Worm (Caenorhabditis elegans) whole organism, late embryonic: Measurements from ENCODE around the gene C23H3.9.
A peak's percentile ranks its signal among the peaks of the same experiment; 100 is the strongest.

Experiments
- C08G9.2 ChIP-seq: sonication (generic microtip); optimal IDR thresholded peaks from 2 replicates; lab custom pipeline; 2016; ENCODE audit warnings: mild to moderate bottlenecking, missing genetic modification characterization, moderate library complexity, missing compliant biosample characterization
- C38D4.7 ChIP-seq: fragments of 200-800 bp; sonication (Bioruptor generic); optimal IDR thresholded peaks from 2 replicates; lab custom pipeline; 2018; ENCODE audit warnings: mild to moderate bottlenecking, missing genetic modification characterization, moderate library complexity, missing compliant biosample characterization
- T23F11.4 ChIP-seq: fragments of 200-800 bp; sonication (Bioruptor generic); optimal IDR thresholded peaks from 2 replicates; lab custom pipeline; 2018; ENCODE audit warnings: mild to moderate bottlenecking, missing genetic modification characterization, missing compliant biosample characterization
- ahr-1 ChIP-seq: sonication (generic microtip); optimal IDR thresholded peaks from 2 replicates; lab custom pipeline; 2016; ENCODE audit warnings: missing genetic modification characterization, missing compliant biosample characterization
- ceh-14 ChIP-seq: sonication (generic microtip); optimal IDR thresholded peaks from 2 replicates; lab custom pipeline; 2016; ENCODE audit warnings: missing genotype, missing genetic modification characterization, missing compliant biosample characterization
- ceh-2 ChIP-seq: sonication (generic microtip); optimal IDR thresholded peaks from 2 replicates; lab custom pipeline; 2016; ENCODE audit warnings: missing genotype, missing genetic modification characterization, missing compliant biosample characterization
- ceh-22 ChIP-seq: sonication (generic microtip); optimal IDR thresholded peaks from 2 replicates; lab custom pipeline; 2017; ENCODE audit warnings: missing biosample characterization, missing genetic modification characterization
- ceh-45 ChIP-seq: fragments of 200-800 bp; sonication (Bioruptor generic); IDR thresholded peaks from 2 replicates; pipeline ENCODE4 v1.3.6; 2022; ENCODE audit warnings: missing genetic modification reagents, missing genetic modification characterization, missing compliant biosample characterization
- elt-2 ChIP-seq: sonication (generic microtip); optimal IDR thresholded peaks from 2 replicates; lab custom pipeline; 2016; ENCODE audit warnings: missing genetic modification reagents, missing genetic modification characterization, missing compliant biosample characterization
- ets-4 ChIP-seq: sonication (generic microtip); optimal IDR thresholded peaks from 2 replicates; lab custom pipeline; 2016; ENCODE audit warnings: missing genetic modification characterization, missing compliant biosample characterization
- fax-1 ChIP-seq: sonication (generic microtip); optimal IDR thresholded peaks from 2 replicates; lab custom pipeline; 2016; ENCODE audit warnings: missing genotype, missing genetic modification characterization, missing compliant biosample characterization
- fkh-10 ChIP-seq: fragments of 150-350 bp; optimal IDR thresholded peaks from 2 replicates; lab custom pipeline; 2014; ENCODE audit warnings: missing biosample characterization, missing genetic modification reagents, missing genetic modification characterization
- fkh-6 ChIP-seq: sonication (generic microtip); optimal IDR thresholded peaks from 2 replicates; lab custom pipeline; 2016; ENCODE audit warnings: missing genetic modification characterization, missing compliant biosample characterization
- gmeb-2 ChIP-seq: sonication (generic microtip); optimal IDR thresholded peaks from 2 replicates; lab custom pipeline; 2016; ENCODE audit warnings: missing genetic modification characterization, inconsistent platforms, missing compliant biosample characterization
- hlh-13 ChIP-seq: fragments of 200-800 bp; sonication (Bioruptor generic); optimal IDR thresholded peaks from 2 replicates; lab custom pipeline; 2018; ENCODE audit warnings: mild to moderate bottlenecking, missing genetic modification characterization, missing compliant biosample characterization
- hlh-15 ChIP-seq: sonication (generic microtip); optimal IDR thresholded peaks from 2 replicates; lab custom pipeline; 2016; ENCODE audit warnings: missing genetic modification characterization, missing compliant biosample characterization
- hlh-30 ChIP-seq: sonication (generic microtip); optimal IDR thresholded peaks from 2 replicates; lab custom pipeline; 2017; ENCODE audit warnings: antibody characterized with exemption, missing genetic modification characterization, missing compliant biosample characterization; ENCODE audit not compliant: insufficient read depth
- hlh-6 ChIP-seq: sonication (generic microtip); optimal IDR thresholded peaks from 2 replicates; lab custom pipeline; 2016; ENCODE audit warnings: missing genotype, missing genetic modification characterization, missing compliant biosample characterization
- lin-11 ChIP-seq: fragments of 200-800 bp; sonication (Bioruptor generic); optimal IDR thresholded peaks from 2 replicates; lab custom pipeline; 2018; ENCODE audit warnings: mild to moderate bottlenecking, missing genetic modification characterization, missing compliant biosample characterization
- madf-2 ChIP-seq: sonication (generic microtip); optimal IDR thresholded peaks from 2 replicates; lab custom pipeline; 2017; ENCODE audit warnings: missing genetic modification characterization, missing compliant biosample characterization
- mec-3 ChIP-seq: sonication (generic microtip); optimal IDR thresholded peaks from 2 replicates; lab custom pipeline; 2016; ENCODE audit warnings: borderline replicate concordance, missing genetic modification characterization, missing compliant biosample characterization
- nhr-11 ChIP-seq: fragments of 150-350 bp; optimal IDR thresholded peaks from 2 replicates; lab custom pipeline; 2014; ENCODE audit warnings: missing biosample characterization, missing genetic modification characterization
- odd-2 ChIP-seq: sonication (generic microtip); optimal IDR thresholded peaks from 2 replicates; lab custom pipeline; 2017; ENCODE audit warnings: antibody characterized with exemption, mild to moderate bottlenecking, missing genetic modification characterization, missing compliant biosample characterization
- pag-3 ChIP-seq: sonication (generic microtip); optimal IDR thresholded peaks from 2 replicates; lab custom pipeline; 2016; ENCODE audit warnings: missing compliant biosample characterization, missing genetic modification characterization, borderline replicate concordance
- pat-9 ChIP-seq: fragments of 200-800 bp; sonication (Bioruptor generic); optimal IDR thresholded peaks from 2 replicates; lab custom pipeline; 2018; ENCODE audit warnings: mild to moderate bottlenecking, missing genetic modification characterization, moderate library complexity, missing compliant biosample characterization
- pax-1 ChIP-seq: fragments of 150-350 bp; optimal IDR thresholded peaks from 2 replicates; lab custom pipeline; 2014; ENCODE audit warnings: missing biosample characterization, missing genetic modification characterization
- pha-2 ChIP-seq: sonication (generic microtip); optimal IDR thresholded peaks from 2 replicates; lab custom pipeline; 2017; ENCODE audit warnings: mild to moderate bottlenecking, missing genetic modification characterization, missing compliant biosample characterization
- pha-4 ChIP-seq: fragments of 150-350 bp; optimal IDR thresholded peaks from 2 replicates; lab custom pipeline; 2018; ENCODE audit warnings: missing biosample characterization, missing genetic modification reagents, missing genetic modification characterization
- ref-2 ChIP-seq: sonication (generic microtip); optimal IDR thresholded peaks from 2 replicates; lab custom pipeline; 2016; ENCODE audit warnings: missing genetic modification characterization, missing compliant biosample characterization
- sdc-2 ChIP-seq: sonication (generic microtip); optimal IDR thresholded peaks from 2 replicates; lab custom pipeline; 2016; ENCODE audit warnings: missing genotype, missing genetic modification characterization, missing compliant biosample characterization
- tbx-2 ChIP-seq: sonication (generic microtip); optimal IDR thresholded peaks from 2 replicates; lab custom pipeline; 2016; ENCODE audit warnings: missing genetic modification characterization, missing compliant biosample characterization
- tbx-7 ChIP-seq: sonication (generic microtip); optimal IDR thresholded peaks from 2 replicates; lab custom pipeline; 2016; ENCODE audit warnings: missing genotype, missing genetic modification characterization, missing compliant biosample characterization
- unc-42 ChIP-seq: sonication (generic microtip); optimal IDR thresholded peaks from 2 replicates; lab custom pipeline; 2016; ENCODE audit warnings: missing genotype, missing genetic modification characterization, missing compliant biosample characterization
- unc-86 ChIP-seq: sonication (generic microtip); optimal IDR thresholded peaks from 2 replicates; lab custom pipeline; 2016; ENCODE audit warnings: missing genetic modification characterization, missing compliant biosample characterization

Gene C23H3.9

ce11 chrII:121121-121520 lies 42.1 kb upstream of the C23H3.9 start, which contains the start of gene K10B4.3:
Gene K10B4.3 (minus strand): TSS chrII:121221.
- TF ChIP-seq pat-9 = no peak
- no peak for TF ChIP-seq sdc-2 (tag; lab: Kevin White, UChicago)
- no peak for TF ChIP-seq hlh-30 (tag; lab: Kevin White, UChicago)

DNA sequence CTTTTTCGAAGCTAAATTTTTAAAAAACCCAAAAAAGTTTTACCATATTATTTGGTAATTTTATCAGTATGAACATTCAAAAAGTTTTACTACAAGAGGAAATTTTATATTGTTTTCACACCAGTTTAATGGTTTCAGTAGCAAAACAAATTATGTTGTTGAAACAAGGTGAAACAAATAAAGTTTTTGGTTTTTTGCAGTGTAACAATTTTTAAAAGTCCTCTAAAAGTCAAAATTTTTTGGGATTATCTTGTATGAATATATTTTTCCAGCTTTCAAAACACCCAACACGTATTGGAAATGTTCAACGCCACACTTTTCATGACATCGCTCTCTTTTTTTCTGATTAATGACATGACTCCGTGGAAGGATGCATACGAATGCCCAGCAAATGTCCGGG lies 37.9 kb upstream of the C23H3.9 start, which contains the start of gene srt-54:
TSS of gene srt-54 (plus strand) at position 301 of the 400 bp plus-strand sequence.
- no peak for TF ChIP-seq hlh-30 (tag; lab: Kevin White, UChicago)

ce11 chrII:112231-112630 lies 33.2 kb upstream of the C23H3.9 start:
- TF ChIP-seq elt-2 (peak; percentile 18), ceh-14 (tag; lab: Kevin White, UChicago) (no peak), fax-1 (tag; lab: Kevin White, UChicago) (no peak), C38D4.7 (GFP tag; lab: Kevin White, UChicago) (no peak), sdc-2 (tag; lab: Kevin White, UChicago) (no peak), pha-4 (no peak)

DNA sequence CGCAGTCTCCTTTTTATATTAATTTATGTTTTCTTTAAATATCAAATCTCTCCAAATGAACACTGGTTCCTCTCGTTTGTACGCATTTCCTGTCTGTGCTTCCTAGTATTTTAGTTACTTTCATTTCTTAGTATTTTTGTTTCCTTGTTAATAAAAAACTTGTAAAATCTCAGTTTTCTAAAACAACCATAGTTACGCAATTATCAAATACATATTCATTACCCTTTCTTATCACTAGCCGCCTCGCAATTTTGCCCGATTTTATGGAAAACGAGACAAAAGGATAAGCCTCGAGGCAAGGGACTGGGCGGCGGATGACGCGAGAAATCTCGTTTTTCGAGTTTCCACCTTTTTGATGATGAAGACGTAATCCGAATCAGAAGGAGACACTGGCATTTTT lies 32.2 kb upstream of the C23H3.9 start, which contains the start of gene C50D2.1:
TSS of gene C50D2.1 (plus strand) at position 301 of the 400 bp plus-strand sequence.
- TF ChIP-seq mec-3 (tag; lab: Kevin White, UChicago) (no peak), ceh-22 (tag; lab: Kevin White, UChicago) (no peak), ahr-1 (tag; lab: Kevin White, UChicago) (no peak), C08G9.2 (tag; lab: Kevin White, UChicago) (no peak), hlh-6 (tag; lab: Kevin White, UChicago) (no peak), fkh-6 (no peak), C38D4.7 (GFP tag; lab: Kevin White, UChicago) (no peak)

ce11 chrII:108865-109264 lies 29.8 kb upstream of the C23H3.9 start, which contains the start of gene C50D2.2:
Gene C50D2.2 (plus strand): TSS chrII:109165.
- TF ChIP-seq ref-2 (tag; lab: Kevin White, UChicago) (no peak), gmeb-2 (no peak), pha-4 (no peak), nhr-11 (tag; lab: Kevin White, UChicago) (no peak), ceh-14 (tag; lab: Kevin White, UChicago) (no peak), unc-42 (no peak), fkh-6 (no peak), ets-4 (tag; lab: Kevin White, UChicago) (no peak)

DNA sequence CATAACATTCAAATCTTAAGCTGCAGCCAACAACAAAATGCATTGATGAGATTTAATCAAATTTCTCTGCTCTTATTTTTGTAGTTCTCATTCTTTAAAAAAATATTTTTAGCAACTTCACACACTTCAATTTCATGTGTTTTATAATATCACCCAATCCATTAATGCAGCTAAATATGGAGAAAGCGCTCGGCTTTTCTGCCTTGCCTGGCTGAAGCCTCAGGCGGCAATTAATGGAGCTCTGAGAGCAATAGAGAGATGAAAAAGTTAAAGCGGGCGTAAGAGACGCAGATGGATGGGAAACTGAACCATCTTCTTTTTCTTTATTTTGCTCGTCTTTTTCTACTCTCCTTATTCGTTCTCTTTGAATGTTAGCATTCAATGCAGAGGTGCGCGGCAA lies 28.6 kb upstream of the C23H3.9 start:
- TF ChIP-seq hlh-15 (tag; lab: Kevin White, UChicago) (no peak), unc-42 (peak; percentile 54)

- no peak for TF ChIP-seq sdc-2 (tag; lab: Kevin White, UChicago)
- TF ChIP-seq mec-3 (tag; lab: Kevin White, UChicago) = no peak
- no peak for TF ChIP-seq C08G9.2 (tag; lab: Kevin White, UChicago)
- TF ChIP-seq pax-1 (tag; lab: Kevin White, UChicago) = no peak
- TF ChIP-seq pag-3 = no peak
- TF ChIP-seq T23F11.4 (GFP tag; lab: Kevin White, UChicago) = no peak
- no peak for TF ChIP-seq ceh-45 (GFP tag; lab: Robert Waterston, UW)
- TF ChIP-seq hlh-13 (GFP tag; lab: Kevin White, UChicago) = no peak
- no peak for TF ChIP-seq pha-2
- no peak for TF ChIP-seq fkh-10 (GFP tag; lab: Kevin White, UChicago)
- TF ChIP-seq odd-2 (tag; lab: Kevin White, UChicago) = no peak
- no peak for TF ChIP-seq lin-11
- TF ChIP-seq tbx-7 (tag; lab: Kevin White, UChicago) = no peak
- TF ChIP-seq ets-4 (tag; lab: Kevin White, UChicago) = no peak
- no peak for TF ChIP-seq tbx-2 (tag; lab: Kevin White, UChicago)
- no peak for TF ChIP-seq madf-2 (tag; lab: Kevin White, UChicago)
- TF ChIP-seq unc-86 = no peak
- no peak for TF ChIP-seq ceh-2 (tag; lab: Kevin White, UChicago)
Measured at ce11 chrII:105889-106288, 26.8 kb upstream of the C23H3.9 start, which contains the start of gene txt-1. Gene txt-1 (plus strand): TSS chrII:106189.
